Fruit fly (Drosophila melanogaster) whole organism: ENCODE measurements around the gene CG33543.

Experiments
- CG8478 ChIP-seq: fragments of >200 bp; optimal IDR thresholded peaks from 2 replicates; lab custom pipeline; 2018; ENCODE audit warnings: inconsistent platforms
- Dll ChIP-seq: fragments of >200 bp; optimal IDR thresholded peaks from 2 replicates; lab custom pipeline; 2017
- EcR ChIP-seq, 2 experiments: fragments of >200 bp; optimal IDR thresholded peaks; 2 replicates each; lab custom pipeline; 2017; ENCODE audit warnings: missing biosample characterization in 2 of 2, missing genetic modification characterization in 2 of 2, missing genetic modification reagents in 2 of 2
- pan ChIP-seq: fragments of >200 bp; optimal IDR thresholded peaks from 2 replicates; lab custom pipeline; 2017
- psq ChIP-seq: fragments of >200 bp; optimal IDR thresholded peaks from 2 replicates; lab custom pipeline; 2017
- usp ChIP-seq: fragments of >200 bp; optimal IDR thresholded peaks from 2 replicates; lab custom pipeline; 2017; ENCODE audit warnings: missing biosample characterization, missing genetic modification characterization, mixed read lengths

Gene CG33543

dm6 chr2L:2032076-2032475 lies 26.0 kb upstream of the CG33543 start:
- TF ChIP-seq EcR (GFP tag; optimal IDR thresholded peaks at IDR 0.05; lab: Kevin White, UChicago) (no peak), pan (no peak), Dll (lab: Kevin White, UChicago) (no peak), usp (GFP tag; lab: Kevin White, UChicago) (no peak), CG8478 (lab: Kevin White, UChicago) (no peak), psq (no peak)

DNA sequence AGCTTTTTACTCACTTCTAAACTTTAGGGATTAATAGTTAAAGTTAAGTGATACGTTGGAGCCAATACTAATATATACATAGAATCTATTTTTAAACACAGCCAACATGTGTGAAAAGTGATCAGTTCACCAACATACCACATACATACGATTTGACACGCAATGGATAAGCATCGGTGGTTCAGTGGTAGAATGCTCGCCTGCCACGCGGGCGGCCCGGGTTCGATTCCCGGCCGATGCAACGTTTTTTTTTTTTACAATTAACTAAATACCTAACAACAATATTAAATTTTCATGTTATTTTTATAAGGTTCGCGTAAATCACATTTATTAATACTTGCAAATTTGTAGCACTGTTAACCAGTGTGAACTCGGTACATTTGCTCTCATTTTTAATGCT lies 25.4 kb upstream of the CG33543 start:
- TF ChIP-seq pan (no peak), Dll (lab: Kevin White, UChicago) (no peak), EcR (GFP tag; optimal IDR thresholded peaks at IDR 0.05; lab: Kevin White, UChicago) (no peak), usp (GFP tag; lab: Kevin White, UChicago) (no peak), CG8478 (lab: Kevin White, UChicago) (no peak), psq (no peak)

dm6 chr2L:2022823-2023222 lies 16.7 kb upstream of the CG33543 start:
- no peak for TF ChIP-seq CG8478 (lab: Kevin White, UChicago)
- TF ChIP-seq pan = no peak
- no peak for TF ChIP-seq psq

DNA sequence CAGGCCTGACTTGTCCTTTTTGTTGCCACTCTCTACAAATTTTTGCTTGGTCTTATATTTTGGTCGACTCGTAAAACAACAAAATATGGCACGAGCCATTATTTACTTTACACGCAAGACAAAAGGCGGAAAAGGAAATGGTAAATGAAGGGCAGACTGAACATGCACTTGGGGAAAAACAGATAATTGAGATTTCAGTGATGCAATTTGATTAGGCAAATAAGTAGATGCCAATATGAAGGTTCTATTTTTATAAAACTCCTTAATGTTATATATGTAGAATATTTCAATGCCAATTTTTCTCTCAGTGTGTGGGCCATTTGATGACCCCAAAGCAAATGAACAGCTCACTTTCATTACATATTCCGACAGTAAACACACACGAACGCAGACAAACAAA lies 9.1 kb upstream of the CG33543 start:
- no peak for TF ChIP-seq Dll (lab: Kevin White, UChicago)
- TF ChIP-seq psq = no peak
- no peak for TF ChIP-seq usp (GFP tag; lab: Kevin White, UChicago)
- no peak for TF ChIP-seq pan
- TF ChIP-seq EcR (GFP tag; optimal IDR thresholded peaks at IDR 0.05; lab: Kevin White, UChicago) = no peak
- TF ChIP-seq CG8478 (lab: Kevin White, UChicago) = no peak

- TF ChIP-seq psq (no peak), CG8478 (lab: Kevin White, UChicago) (no peak), usp (GFP tag; lab: Kevin White, UChicago) (no peak), pan (no peak)
Measured at dm6 chr2L:2013836-2014434, 7.8 kb upstream of the CG33543 start.

- TF ChIP-seq pan (no peak), Dll (lab: Kevin White, UChicago) (no peak), usp (GFP tag; lab: Kevin White, UChicago) (no peak), psq (no peak), CG8478 (lab: Kevin White, UChicago) (no peak), EcR (GFP tag; optimal IDR thresholded peaks at IDR 0.05; lab: Kevin White, UChicago) (no peak)
Measured at dm6 chr2L:2013057-2013456, 6.9 kb upstream of the CG33543 start.

DNA sequence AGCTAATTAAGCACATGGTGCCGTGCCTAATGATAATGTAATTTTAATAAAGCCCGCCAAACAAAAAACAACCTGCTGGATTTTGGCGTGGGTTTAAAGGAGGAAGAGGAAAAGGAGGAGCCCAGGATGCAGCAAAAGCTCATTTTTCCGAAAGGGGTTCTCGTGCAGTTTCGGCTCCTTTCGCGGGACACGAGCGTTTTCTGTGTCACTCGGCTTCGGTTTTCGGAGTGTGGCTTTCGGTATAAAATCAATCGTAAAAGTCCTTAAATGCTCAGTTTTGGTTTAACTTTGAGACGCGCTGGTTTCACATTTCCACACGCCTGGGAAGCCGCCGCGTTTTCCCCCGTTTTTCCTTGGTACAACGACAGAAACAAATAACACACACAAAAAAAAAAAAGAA lies 5.3 kb upstream of the CG33543 start:
- no peak for TF ChIP-seq pan
- no peak for TF ChIP-seq psq
- TF ChIP-seq Dll (lab: Kevin White, UChicago) = no peak
- no peak for TF ChIP-seq CG8478 (lab: Kevin White, UChicago)
- no peak for TF ChIP-seq usp (GFP tag; lab: Kevin White, UChicago)
- no peak for TF ChIP-seq EcR (GFP tag; optimal IDR thresholded peaks at IDR 0.05; lab: Kevin White, UChicago)

dm6 chr2L:2010335-2011061 lies 4.4 kb upstream of the CG33543 start:
- TF ChIP-seq pan (no peak), CG8478 (lab: Kevin White, UChicago) (no peak), usp (GFP tag; lab: Kevin White, UChicago) (no peak), EcR (GFP tag; optimal IDR thresholded peaks at IDR 0.05; lab: Kevin White, UChicago) (no peak), psq (no peak), Dll (lab: Kevin White, UChicago) (no peak)

dm6 chr2L:2008980-2009954 lies 3.2 kb upstream of the CG33543 start, which contains the start of gene CG4238:
CG4238 (plus strand) TSS chr2L:2009859.
- TF ChIP-seq CG8478 (lab: Kevin White, UChicago) (no peak), usp (GFP tag; lab: Kevin White, UChicago) (no peak), EcR (GFP tag; optimal IDR thresholded peaks at IDR 0.05; lab: Kevin White, UChicago) (no peak), pan (no peak), Dll (lab: Kevin White, UChicago) (no peak), psq (no peak)

DNA sequence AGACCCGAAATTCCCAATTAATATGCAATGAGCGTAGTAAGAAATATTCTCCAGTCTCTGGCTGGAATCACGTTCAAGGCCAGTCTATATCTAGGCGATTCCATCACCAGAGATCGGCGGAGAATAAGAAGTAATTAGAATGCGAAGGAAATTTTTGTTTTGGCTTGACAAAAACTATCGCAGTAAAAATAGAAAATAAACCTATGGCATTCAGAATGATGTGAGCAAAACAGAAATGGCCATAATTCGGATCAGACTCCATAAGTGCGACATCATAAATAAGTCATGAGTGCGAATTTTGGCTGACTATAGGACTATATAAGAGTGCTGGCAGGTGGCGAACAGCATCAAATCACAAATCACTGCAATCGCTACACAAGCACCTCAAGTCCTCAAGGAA lies 2.0 kb upstream of the CG33543 start, which contains the start of gene Nplp4:
Nplp4 (plus strand) TSS at position 301 of the 400 bp plus-strand sequence.
- TF ChIP-seq usp (GFP tag; lab: Kevin White, UChicago) = no peak

DNA sequence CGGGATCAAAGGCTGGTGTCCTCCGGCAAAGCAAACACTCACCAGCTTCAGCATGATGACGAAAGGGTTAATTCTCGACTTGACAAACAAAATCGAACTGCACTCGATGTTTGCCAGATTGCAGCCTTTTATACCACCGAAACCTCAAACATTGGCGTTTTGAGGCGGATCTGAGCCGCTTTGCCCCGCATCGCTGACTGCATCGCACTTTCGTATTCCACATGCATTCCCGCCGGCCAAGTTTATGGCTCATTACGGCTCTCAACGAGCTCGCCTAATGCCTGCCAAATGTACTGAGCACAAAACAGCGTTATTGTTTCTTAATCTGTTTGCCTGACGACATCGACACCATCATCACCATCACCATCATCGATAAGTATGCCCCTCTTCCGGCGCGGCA lies 980 bp upstream of the CG33543 start, which contains the start of gene CG15353:
CG15353 (minus strand) TSS at position 101 of the 400 bp plus-strand sequence.
- TF ChIP-seq psq (no peak), Dll (lab: Kevin White, UChicago) (no peak), pan (no peak), CG8478 (lab: Kevin White, UChicago) (no peak), EcR (GFP tag; optimal IDR thresholded peaks at IDR 0.05; lab: Kevin White, UChicago) (no peak), usp (GFP tag; lab: Kevin White, UChicago) (no peak)

dm6 chr2L:1992060-1992459 lies 14.1 kb downstream of the CG33543 start, which contains the start of gene Obp22a:
Obp22a (minus strand) TSS chr2L:1992160.
- TF ChIP-seq psq (no peak), CG8478 (lab: Kevin White, UChicago) (no peak), Dll (lab: Kevin White, UChicago) (no peak), EcR (GFP tag; optimal IDR thresholded peaks at IDR 0.05; lab: Kevin White, UChicago) (no peak), pan (no peak), usp (GFP tag; lab: Kevin White, UChicago) (no peak)
